Fruit fly (Drosophila melanogaster) whole organism, embryonic: ENCODE data around the gene RNF220.
A peak's percentile ranks its signal among the peaks of the same experiment; 100 is the strongest.

ENCODE experiments used
- BtbVII ChIP-seq: fragments of 200-800 bp; sonication (Bioruptor generic); optimal IDR thresholded peaks from 3 replicates; lab custom pipeline; 2017; ENCODE audit warnings: missing biosample characterization, mild to moderate bottlenecking, missing genetic modification characterization
- CG10321 ChIP-seq: fragments of 200-800 bp; sonication (Bioruptor generic); IDR thresholded peaks from 2 replicates; pipeline ENCODE4 v1.3.6; 2022; ENCODE audit warnings: missing biosample characterization, missing genetic modification characterization
- CG12104 ChIP-seq: fragments of 200-800 bp; sonication (Bioruptor generic); optimal IDR thresholded peaks from 3 replicates; lab custom pipeline; 2016; ENCODE audit warnings: missing biosample characterization, missing genetic modification characterization
- CG12299 ChIP-seq: fragments of 200-800 bp; sonication (Bioruptor generic); optimal IDR thresholded peaks from 2 replicates; lab custom pipeline; 2018; ENCODE audit warnings: missing biosample characterization, mild to moderate bottlenecking, missing genetic modification characterization
- CG12942 ChIP-seq: fragments of 200-800 bp; sonication (Bioruptor generic); optimal IDR thresholded peaks from 3 replicates; lab custom pipeline; 2016; ENCODE audit warnings: missing biosample characterization, missing genetic modification characterization
- CG14441 ChIP-seq: fragments of 200-800 bp; sonication (Bioruptor generic); IDR thresholded peaks from 2 replicates; pipeline ENCODE4 v1.3.6; 2022; ENCODE audit warnings: missing biosample characterization, missing genetic modification characterization
- CG14710 ChIP-seq: fragments of 200-800 bp; sonication (Bioruptor generic); optimal IDR thresholded peaks from 3 replicates; lab custom pipeline; 2019; ENCODE audit warnings: missing biosample characterization, mild to moderate bottlenecking, missing genetic modification characterization, moderate library complexity
- CG1603 ChIP-seq: fragments of 200-800 bp; sonication (Bioruptor generic); optimal IDR thresholded peaks from 2 replicates; lab custom pipeline; 2019; ENCODE audit warnings: missing biosample characterization, mild to moderate bottlenecking, missing genetic modification characterization, moderate library complexity
- CG18262 ChIP-seq: fragments of 200-800 bp; optimal IDR thresholded peaks from 3 replicates; lab custom pipeline; 2019; ENCODE audit warnings: missing biosample characterization, mild to moderate bottlenecking, missing genetic modification characterization, moderate library complexity
- CG30431 ChIP-seq: fragments of 200-800 bp; sonication (Bioruptor generic); optimal IDR thresholded peaks from 2 replicates; lab custom pipeline; 2017; ENCODE audit warnings: missing biosample characterization, missing genetic modification characterization
- CG31365 ChIP-seq: fragments of 200-800 bp; sonication (Bioruptor generic); optimal IDR thresholded peaks from 2 replicates; lab custom pipeline; 2018; ENCODE audit warnings: missing biosample characterization, mild to moderate bottlenecking, missing genetic modification characterization
- CG3163 ChIP-seq: fragments of 200-800 bp; sonication (Bioruptor generic); optimal IDR thresholded peaks from 3 replicates; lab custom pipeline; 2016; ENCODE audit warnings: missing biosample characterization, missing genetic modification characterization
- CG42726 ChIP-seq: fragments of 200-800 bp; sonication (Bioruptor generic); IDR thresholded peaks from 2 replicates; pipeline ENCODE4 v1.3.6; 2022; ENCODE audit warnings: missing biosample characterization, missing genetic modification characterization; ENCODE audit not compliant: partially characterized antibody
- CG6254 ChIP-seq: fragments of 200-800 bp; sonication (Bioruptor generic); optimal IDR thresholded peaks from 3 replicates; lab custom pipeline; 2017; ENCODE audit warnings: mild to moderate bottlenecking, missing biosample characterization, missing genetic modification reagents, missing genetic modification characterization
- CG7987 ChIP-seq: fragments of 200-800 bp; sonication (Bioruptor generic); optimal IDR thresholded peaks from 2 replicates; lab custom pipeline; 2018; ENCODE audit warnings: missing biosample characterization, mild to moderate bottlenecking, missing genetic modification characterization, moderate library complexity
- CG8388 ChIP-seq: fragments of 200-800 bp; sonication (Bioruptor generic); optimal IDR thresholded peaks from 2 replicates; lab custom pipeline; 2019; ENCODE audit warnings: missing biosample characterization, mild to moderate bottlenecking, missing genetic modification characterization, moderate library complexity
- CG8765 ChIP-seq: fragments of 200-800 bp; sonication (Bioruptor generic); IDR thresholded peaks from 2 replicates; pipeline ENCODE4 v1.3.6; 2022; ENCODE audit warnings: missing biosample characterization, missing genetic modification characterization
- CG8944 ChIP-seq: fragments of 200-800 bp; sonication (Bioruptor generic); optimal IDR thresholded peaks from 3 replicates; lab custom pipeline; 2016; ENCODE audit warnings: missing biosample characterization, missing genetic modification characterization
- CG9876 ChIP-seq: fragments of 200-800 bp; sonication (Bioruptor generic); optimal IDR thresholded peaks from 2 replicates; lab custom pipeline; 2016; ENCODE audit warnings: missing biosample characterization, missing genetic modification characterization
- D19A ChIP-seq: fragments of 200-800 bp; optimal IDR thresholded peaks from 3 replicates; lab custom pipeline; 2019; ENCODE audit warnings: missing biosample characterization, mild to moderate bottlenecking, missing genetic modification characterization, moderate library complexity
- Dbx ChIP-seq: fragments of 200-800 bp; sonication (Bioruptor generic); IDR thresholded peaks from 3 replicates; pipeline ENCODE4 v1.3.6; 2022; ENCODE audit warnings: missing biosample characterization, missing genetic modification characterization
- Doc2 ChIP-seq: fragments of 200-800 bp; sonication (Bioruptor generic); IDR thresholded peaks from 2 replicates; pipeline ENCODE4 v1.3.6; 2022; ENCODE audit warnings: missing biosample characterization, missing genetic modification characterization
- Doc3 ChIP-seq: fragments of 200-800 bp; sonication (Bioruptor generic); IDR thresholded peaks from 3 replicates; pipeline ENCODE4 v1.3.6; 2022; ENCODE audit warnings: missing biosample characterization, missing genetic modification characterization; ENCODE audit not compliant: partially characterized antibody
- Fer1 ChIP-seq: fragments of 200-800 bp; sonication (Bioruptor generic); optimal IDR thresholded peaks from 2 replicates; lab custom pipeline; 2017; ENCODE audit warnings: missing biosample characterization, mild to moderate bottlenecking, missing genetic modification characterization
- Mad ChIP-seq: fragments of 200-800 bp; sonication (Bioruptor generic); optimal IDR thresholded peaks from 2 replicates; lab custom pipeline; 2016; ENCODE audit warnings: missing biosample characterization, missing genetic modification characterization
- Max ChIP-seq: fragments of 200-800 bp; sonication (Bioruptor generic); optimal IDR thresholded peaks from 2 replicates; lab custom pipeline; 2016; ENCODE audit warnings: missing biosample characterization, mild to moderate bottlenecking, missing genetic modification characterization
- Nf-YA ChIP-seq: fragments of 200-800 bp; sonication (Bioruptor generic); IDR thresholded peaks from 2 replicates; pipeline ENCODE4 v1.3.6; 2022; ENCODE audit warnings: missing biosample characterization, missing genetic modification characterization
- Opbp ChIP-seq: fragments of 200-800 bp; sonication (Bioruptor generic); IDR thresholded peaks from 3 replicates; pipeline ENCODE4 v1.3.6; 2022; ENCODE audit warnings: missing biosample characterization, missing genetic modification characterization; ENCODE audit not compliant: partially characterized antibody
- Sox102F ChIP-seq: fragments of 200-800 bp; sonication (Bioruptor generic); optimal IDR thresholded peaks from 2 replicates; lab custom pipeline; 2018; ENCODE audit warnings: missing biosample characterization, mild to moderate bottlenecking, missing genetic modification characterization, moderate library complexity
- TFAM ChIP-seq: fragments of 200-800 bp; sonication (Bioruptor generic); optimal IDR thresholded peaks from 2 replicates; lab custom pipeline; 2017; ENCODE audit warnings: missing biosample characterization, missing genetic modification characterization, inconsistent platforms
- Trl ChIP-seq, 3 experiments: fragments of >200 bp in 2 of 3; fragments of 200-800 bp in 1 of 3; sonication (Bioruptor generic) in 1 of 3; optimal IDR thresholded peaks; 2 replicates in 1 of 3; 3 replicates in 2 of 3; lab custom pipeline; 2016 to 2017; ENCODE audit warnings: missing biosample characterization in 1 of 3, missing genetic modification characterization in 1 of 3
- aop ChIP-seq: fragments of 200-800 bp; sonication (Bioruptor generic); IDR thresholded peaks from 2 replicates; pipeline ENCODE4 v1.3.6; 2022; ENCODE audit warnings: missing biosample characterization, missing genetic modification characterization
- bbx ChIP-seq: fragments of 200-800 bp; sonication (Bioruptor generic); IDR thresholded peaks from 2 replicates; pipeline ENCODE4 v1.3.6; 2022; ENCODE audit warnings: missing biosample characterization, missing genetic modification characterization; ENCODE audit not compliant: partially characterized antibody
- bigmax ChIP-seq: fragments of 200-800 bp; sonication (Bioruptor generic); optimal IDR thresholded peaks from 2 replicates; lab custom pipeline; 2018; ENCODE audit warnings: missing biosample characterization, mild to moderate bottlenecking, missing genetic modification characterization
- bowl ChIP-seq: fragments of 200-800 bp; sonication (Bioruptor generic); IDR thresholded peaks from 2 replicates; pipeline ENCODE4 v1.3.6; 2022; ENCODE audit warnings: missing biosample characterization, missing genetic modification characterization
- corto ChIP-seq: fragments of 200-800 bp; sonication (Bioruptor generic); optimal IDR thresholded peaks from 2 replicates; lab custom pipeline; 2016; ENCODE audit warnings: missing biosample characterization, mild to moderate bottlenecking, missing genetic modification characterization, moderate library complexity
- dan ChIP-seq: fragments of 200-800 bp; sonication (Bioruptor generic); IDR thresholded peaks from 2 replicates; pipeline ENCODE4 v1.3.6; 2022; ENCODE audit warnings: missing biosample characterization, missing genetic modification characterization
- dmrt11E ChIP-seq: fragments of 200-800 bp; sonication (Bioruptor generic); optimal IDR thresholded peaks from 3 replicates; lab custom pipeline; 2018; ENCODE audit warnings: missing biosample characterization, mild to moderate bottlenecking, missing genetic modification characterization, moderate library complexity
- eve ChIP-seq, 2 experiments: fragments of >200 bp; optimal IDR thresholded peaks; 2 replicates each; lab custom pipeline; 2017; ENCODE audit warnings: missing biosample characterization in 2 of 2, missing genetic modification characterization in 2 of 2
- eyg ChIP-seq: fragments of 200-800 bp; sonication (Bioruptor generic); optimal IDR thresholded peaks from 3 replicates; lab custom pipeline; 2016; ENCODE audit warnings: missing biosample characterization, missing genetic modification characterization
- fru ChIP-seq: fragments of >200 bp; optimal IDR thresholded peaks from 2 replicates; lab custom pipeline; 2017
- fu2 ChIP-seq: fragments of 200-800 bp; sonication (Bioruptor generic); optimal IDR thresholded peaks from 2 replicates; lab custom pipeline; 2016; ENCODE audit warnings: missing biosample characterization, missing genetic modification characterization
- gcm2 ChIP-seq: fragments of 200-800 bp; sonication (Bioruptor generic); optimal IDR thresholded peaks from 2 replicates; lab custom pipeline; 2016; ENCODE audit warnings: missing biosample characterization, missing genetic modification characterization
- grn ChIP-seq: fragments of 200-800 bp; sonication (Bioruptor generic); optimal IDR thresholded peaks from 3 replicates; lab custom pipeline; 2017; ENCODE audit warnings: missing biosample characterization, missing genetic modification characterization
- mld ChIP-seq: fragments of 200-800 bp; sonication (Bioruptor generic); IDR thresholded peaks from 3 replicates; pipeline ENCODE4 v1.3.6; 2022; ENCODE audit warnings: missing biosample characterization, missing genetic modification characterization; ENCODE audit not compliant: partially characterized antibody
- otp ChIP-seq: fragments of 200-800 bp; sonication (Bioruptor generic); IDR thresholded peaks from 3 replicates; pipeline ENCODE4, ENCODE4 v1.3.6; 2022; ENCODE audit warnings: missing biosample characterization, missing genetic modification characterization
- rib ChIP-seq: fragments of 200-800 bp; sonication (Bioruptor generic); IDR thresholded peaks from 2 replicates; pipeline ENCODE4 v1.3.6; 2022; ENCODE audit warnings: missing biosample characterization, missing genetic modification characterization
- schlank ChIP-seq: fragments of 200-800 bp; sonication (Bioruptor generic); optimal IDR thresholded peaks from 2 replicates; lab custom pipeline; 2018; ENCODE audit warnings: missing biosample characterization, mild to moderate bottlenecking, missing genetic modification characterization
- trem ChIP-seq: fragments of 200-800 bp; optimal IDR thresholded peaks from 3 replicates; lab custom pipeline; 2019; ENCODE audit warnings: missing biosample characterization, mild to moderate bottlenecking, missing genetic modification characterization, moderate library complexity
- vfl ChIP-seq: fragments of 200-800 bp; sonication (Bioruptor generic); optimal IDR thresholded peaks from 2 replicates; lab custom pipeline; 2016; ENCODE audit warnings: missing biosample characterization, missing genetic modification characterization
- yki ChIP-seq: fragments of >200 bp; optimal IDR thresholded peaks from 3 replicates; lab custom pipeline; 2018
- z ChIP-seq: fragments of 200-800 bp; sonication (Bioruptor generic); IDR thresholded peaks from 3 replicates; pipeline ENCODE4 v1.3.6; 2022; ENCODE audit warnings: missing biosample characterization, missing genetic modification characterization

RNF220 gene

dm6 chr3R:22690311-22690710 is 35.9 kb downstream of the RNF220 start, which contains the start of the genes wfs1 and Nup133 (continued):
- peak; percentile 40; the same call in 1 of the 2 replicates for TF ChIP-seq Nf-YA (GFP tag; lab: Robert Waterston, UW)
- no peak for TF ChIP-seq D19A (tag; lab: Kevin White, UChicago)
- no peak for TF ChIP-seq dan
- no peak for TF ChIP-seq CG14441 (GFP tag; lab: Robert Waterston, UW)
- no peak for TF ChIP-seq Trl (optimal IDR thresholded peaks at IDR 0.05; lab: Kevin White, UChicago)
- TF ChIP-seq Trl (GFP tag; optimal IDR thresholded peaks at IDR 0.05; lab: Kevin White, UChicago), result no peak
- no peak for TF ChIP-seq fru (lab: Kevin White, UChicago)
- peak; percentile 76 for TF ChIP-seq Dbx (GFP tag; lab: Robert Waterston, UW)
- peak; percentile 84 for TF ChIP-seq Doc3
- peak; percentile 72 for TF ChIP-seq CG12942 (GFP tag; lab: Kevin White, UChicago)
- no peak for TF ChIP-seq schlank
- TF ChIP-seq eyg (GFP tag; lab: Kevin White, UChicago), result no peak
- peak; percentile 80 for TF ChIP-seq Sox102F (GFP tag; lab: Kevin White, UChicago)
- no peak for TF ChIP-seq vfl (GFP tag; lab: Kevin White, UChicago)
- TF ChIP-seq CG31365 (tag; lab: Kevin White, UChicago), result no peak
- no peak for TF ChIP-seq CG30431 (GFP tag; lab: Kevin White, UChicago)
- no peak for TF ChIP-seq rib (GFP tag; lab: Robert Waterston, UW)
- TF ChIP-seq mld, result peak; percentile 27; the same call in 1 of the 3 replicates
- TF ChIP-seq corto (GFP tag; lab: Kevin White, UChicago), result no peak
- TF ChIP-seq grn (GFP tag; lab: Kevin White, UChicago), result no peak
- peak; percentile 89 for TF ChIP-seq CG18262 (tag; lab: Kevin White, UChicago)
- TF ChIP-seq CG9876 (GFP tag; lab: Kevin White, UChicago), result no peak
- no peak for TF ChIP-seq eve (GFP tag; optimal IDR thresholded peaks at IDR 0.05; lab: Kevin White, UChicago)
- TF ChIP-seq bigmax (GFP tag; lab: Kevin White, UChicago), result no peak
- TF ChIP-seq CG14710 (tag; lab: Kevin White, UChicago), result peak; percentile 93
- no peak for TF ChIP-seq CG10321 (GFP tag; lab: Robert Waterston, UW)
- no peak for TF ChIP-seq bowl (GFP tag; lab: Robert Waterston, UW)
- no peak for TF ChIP-seq z (GFP tag; lab: Robert Waterston, UW)
- no peak for TF ChIP-seq fu2 (GFP tag; lab: Kevin White, UChicago)
- peak; percentile 82 for TF ChIP-seq CG12299 (tag; lab: Kevin White, UChicago)
- TF ChIP-seq Doc2 (GFP tag; lab: Robert Waterston, UW), result no peak
- no peak for TF ChIP-seq CG42726 (GFP tag; lab: Robert Waterston, UW)
- peak; percentile 67; the same call in 2 of the 3 replicates for TF ChIP-seq Opbp (GFP tag; lab: Robert Waterston, UW)
- TF ChIP-seq dmrt11E (tag; lab: Kevin White, UChicago), result peak; percentile 87
- TF ChIP-seq otp (GFP tag; lab: Robert Waterston, UW), result no peak
- no peak for TF ChIP-seq aop (GFP tag; lab: Robert Waterston, UW)
- peak; percentile 32; the same call in 1 of the 2 replicates for TF ChIP-seq bbx (GFP tag; lab: Robert Waterston, UW)
- TF ChIP-seq CG7987 (GFP tag; lab: Kevin White, UChicago), result peak; percentile 45
- TF ChIP-seq CG8765, result no peak
- TF ChIP-seq TFAM, result no peak
- TF ChIP-seq yki, result no peak
- TF ChIP-seq gcm2 (GFP tag; lab: Kevin White, UChicago), result no peak
- no peak for TF ChIP-seq Fer1 (GFP tag; lab: Kevin White, UChicago)
- TF ChIP-seq BtbVII (GFP tag; lab: Kevin White, UChicago), result peak; percentile 35
- TF ChIP-seq Max, result peak; percentile 64
- peak; percentile 35 for TF ChIP-seq CG12104 (GFP tag; lab: Kevin White, UChicago)
- TF ChIP-seq CG8944 (GFP tag; lab: Kevin White, UChicago), result no peak
- no peak for TF ChIP-seq CG6254 (GFP tag; lab: Kevin White, UChicago)
- no peak for TF ChIP-seq CG3163 (GFP tag; lab: Kevin White, UChicago)
- TF ChIP-seq CG8388 (GFP tag; lab: Kevin White, UChicago), result peak; percentile 80
- TF ChIP-seq CG1603 (tag; lab: Kevin White, UChicago), result no peak
- peak; percentile 91 for TF ChIP-seq trem (tag; lab: Kevin White, UChicago)
- no peak for TF ChIP-seq Mad (GFP tag; lab: Kevin White, UChicago)
